Fruit fly (Drosophila melanogaster) whole organism, adult: Measurements from ENCODE around the gene Bro.

Source experiments
- CG1620 ChIP-seq: fragments of 200-800 bp; sonication (Bioruptor generic); optimal IDR thresholded peaks from 2 replicates; lab custom pipeline; 2016; ENCODE audit warnings: missing biosample characterization, missing genetic modification characterization
- CG33017 ChIP-seq: fragments of 200-800 bp; sonication (Bioruptor generic); optimal IDR thresholded peaks from 2 replicates; lab custom pipeline; 2018; ENCODE audit warnings: missing biosample characterization, mild to moderate bottlenecking, missing genetic modification characterization, moderate library complexity
- CG5204 ChIP-seq: fragments of 200-800 bp; sonication (Bioruptor generic); optimal IDR thresholded peaks from 2 replicates; lab custom pipeline; 2016; ENCODE audit warnings: missing biosample characterization, missing genetic modification characterization
- CG7045 ChIP-seq: fragments of 200-800 bp; sonication (Bioruptor generic); optimal IDR thresholded peaks from 2 replicates; lab custom pipeline; 2017; ENCODE audit warnings: missing biosample characterization, mild to moderate bottlenecking, missing genetic modification characterization
- CG7101 ChIP-seq: fragments of 200-800 bp; sonication (Bioruptor generic); optimal IDR thresholded peaks from 2 replicates; lab custom pipeline; 2018; ENCODE audit warnings: missing biosample characterization, mild to moderate bottlenecking, missing genetic modification characterization, moderate library complexity
- Crg-1 ChIP-seq: fragments of 200-800 bp; sonication (Bioruptor generic); optimal IDR thresholded peaks from 2 replicates; lab custom pipeline; 2016; ENCODE audit warnings: missing biosample characterization, missing genetic modification characterization
- Mnt ChIP-seq: fragments of 200-800 bp; sonication (Bioruptor generic); optimal IDR thresholded peaks from 2 replicates; lab custom pipeline; 2016; ENCODE audit warnings: missing biosample characterization, mild to moderate bottlenecking, missing genetic modification characterization
- bab1 ChIP-seq: fragments of 200-800 bp; sonication (Bioruptor generic); optimal IDR thresholded peaks from 3 replicates; lab custom pipeline; 2019; ENCODE audit warnings: missing biosample characterization, mild to moderate bottlenecking, missing genetic modification characterization, moderate library complexity
- cic ChIP-seq: fragments of 200-800 bp; sonication (Bioruptor generic); optimal IDR thresholded peaks from 2 replicates; lab custom pipeline; 2017; ENCODE audit warnings: missing biosample characterization, mild to moderate bottlenecking, missing genetic modification characterization, moderate library complexity
- kay ChIP-seq: fragments of 200-800 bp; sonication (Bioruptor generic); peaks from one replicate; lab custom pipeline; 2016; ENCODE audit warnings: missing biosample characterization, missing genetic modification characterization, borderline replicate concordance
- pad ChIP-seq: fragments of 200-800 bp; sonication (Bioruptor generic); optimal IDR thresholded peaks from 3 replicates; lab custom pipeline; 2017; ENCODE audit warnings: missing biosample characterization, missing genetic modification characterization, mild to moderate bottlenecking, moderate library complexity, missing genetic modification reagents
- toe ChIP-seq: fragments of 200-800 bp; sonication (Bioruptor generic); optimal IDR thresholded peaks from 2 replicates; lab custom pipeline; 2016; ENCODE audit warnings: missing biosample characterization, missing genetic modification characterization

DNA sequence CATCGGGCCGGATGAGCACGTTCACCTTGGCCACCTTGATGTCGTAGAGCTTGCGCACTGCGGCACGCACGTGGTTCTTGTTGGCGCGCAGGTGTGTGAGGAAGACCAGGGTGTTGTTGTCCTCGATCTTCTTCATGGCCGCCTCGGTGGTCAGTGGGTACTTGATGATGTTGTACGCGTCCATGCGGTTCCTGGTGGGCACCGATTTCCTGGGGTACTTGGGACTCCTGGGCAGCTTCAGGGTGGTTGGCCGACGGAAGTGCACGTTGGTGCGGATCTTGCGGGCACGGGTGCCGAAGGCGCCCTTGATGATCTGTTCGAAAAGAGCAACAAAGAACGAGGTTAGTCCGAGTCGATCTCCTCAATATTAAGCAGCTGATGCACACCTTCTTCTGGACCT is 19.8 kb downstream of the Bro start:
- TF ChIP-seq Crg-1: no peak
- no peak for TF ChIP-seq CG7045
- no peak for TF ChIP-seq CG1620 (GFP tag; lab: Kevin White, UChicago)
- no peak for TF ChIP-seq toe (GFP tag; lab: Kevin White, UChicago)
- TF ChIP-seq pad (GFP tag; lab: Kevin White, UChicago): no peak
- TF ChIP-seq cic (GFP tag; lab: Kevin White, UChicago): no peak
- TF ChIP-seq Mnt (GFP tag; lab: Kevin White, UChicago): no peak
- no peak for TF ChIP-seq kay (GFP tag; lab: Kevin White, UChicago)
- no peak for TF ChIP-seq bab1 (GFP tag; lab: Kevin White, UChicago)
- no peak for TF ChIP-seq CG7101
- no peak for TF ChIP-seq CG5204
- no peak for TF ChIP-seq CG33017
